Fruit fly (Drosophila melanogaster) whole organism, wandering third instar larva: ENCODE results near the gene Ccp84Aa.

ENCODE experiments used
- Abd-B ChIP-seq: fragments of >200 bp; optimal IDR thresholded peaks from 2 replicates; lab custom pipeline; 2017; ENCODE audit warnings: missing biosample characterization, missing genetic modification characterization
- CrebA ChIP-seq: fragments of 200-800 bp; sonication (Bioruptor generic); optimal IDR thresholded peaks from 2 replicates; lab custom pipeline; 2016; ENCODE audit warnings: missing biosample characterization, mild to moderate bottlenecking, missing genetic modification characterization, borderline replicate concordance
- Dfd ChIP-seq: fragments of >200 bp; optimal IDR thresholded peaks from 2 replicates; lab custom pipeline; 2017; ENCODE audit warnings: missing biosample characterization, missing genetic modification characterization
- Hr83 ChIP-seq: fragments of 200-300 bp; sonication (Bioruptor generic); optimal IDR thresholded peaks from 2 replicates; lab custom pipeline; 2016; ENCODE audit warnings: missing biosample characterization, mild to moderate bottlenecking, missing genetic modification characterization, moderate library complexity; ENCODE audit not compliant: poor library complexity, severe bottlenecking
- Jra ChIP-seq: sonication (Bioruptor generic); optimal IDR thresholded peaks from 2 replicates; lab custom pipeline; 2016; ENCODE audit warnings: missing biosample characterization, missing genetic modification characterization
- br ChIP-seq: fragments of 200-800 bp; sonication (Bioruptor generic); optimal IDR thresholded peaks from 2 replicates; lab custom pipeline; 2016; ENCODE audit warnings: missing biosample characterization, missing genetic modification characterization
- dsf ChIP-seq: sonication (Bioruptor generic); optimal IDR thresholded peaks from 2 replicates; lab custom pipeline; 2016; ENCODE audit warnings: missing biosample characterization, missing genetic modification characterization, borderline replicate concordance
- h ChIP-seq: fragments of 200-800 bp; sonication (Bioruptor generic); optimal IDR thresholded peaks from 3 replicates; lab custom pipeline; 2016; ENCODE audit warnings: missing biosample characterization, mild to moderate bottlenecking, missing genetic modification characterization
- jim ChIP-seq: fragments of 175-275, 200-325 bp; sonication (Bioruptor generic); optimal IDR thresholded peaks from 2 replicates; lab custom pipeline; 2016; ENCODE audit warnings: missing biosample characterization, mild to moderate bottlenecking, missing genetic modification characterization
- lola ChIP-seq: fragments of >200 bp; optimal IDR thresholded peaks from 2 replicates; lab custom pipeline; 2017; ENCODE audit warnings: missing biosample characterization, missing genetic modification characterization
- psq ChIP-seq: fragments of 200-800 bp; sonication (Bioruptor generic); optimal IDR thresholded peaks from 3 replicates; lab custom pipeline; 2017; ENCODE audit warnings: missing biosample characterization, mild to moderate bottlenecking, missing genetic modification characterization, moderate library complexity
- sv ChIP-seq: fragments of 200-800 bp; sonication (Bioruptor generic); optimal IDR thresholded peaks from 3 replicates; lab custom pipeline; 2016; ENCODE audit warnings: missing biosample characterization, missing genetic modification characterization
- usp ChIP-seq: fragments of >200 bp; optimal IDR thresholded peaks from 2 replicates; lab custom pipeline; 2017; ENCODE audit warnings: missing biosample characterization, missing genetic modification characterization

DNA sequence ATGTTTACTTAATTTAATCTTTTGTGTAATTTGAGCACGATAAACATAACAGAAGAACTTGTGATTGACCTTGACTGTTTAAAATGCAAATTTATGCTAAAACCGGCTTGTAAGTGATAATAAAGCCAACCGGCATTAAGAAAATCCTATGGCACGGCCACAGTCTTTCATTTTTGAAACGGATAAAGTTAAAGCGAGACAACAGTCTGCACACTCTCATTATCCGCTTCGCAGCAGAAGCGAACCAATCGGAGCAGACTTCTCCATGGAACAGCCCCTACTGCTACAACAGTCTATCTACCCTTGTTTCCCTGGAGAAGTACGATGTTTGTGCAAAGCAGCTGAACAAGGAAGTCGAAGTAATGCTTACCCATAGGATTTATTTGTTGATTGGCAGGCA, 20.7 kb upstream of the Ccp84Aa start:
- TF ChIP-seq h = no peak
- TF ChIP-seq dsf (GFP tag; lab: Kevin White, UChicago) = no peak
- TF ChIP-seq lola = no peak
- no peak for TF ChIP-seq psq (GFP tag; lab: Kevin White, UChicago)
- no peak for TF ChIP-seq Hr83
- no peak for TF ChIP-seq Dfd (GFP tag; lab: Kevin White, UChicago)
- TF ChIP-seq sv (GFP tag; lab: Kevin White, UChicago) = no peak
- no peak for TF ChIP-seq jim (GFP tag; lab: Kevin White, UChicago)
- no peak for TF ChIP-seq Jra (GFP tag; lab: Kevin White, UChicago)
- TF ChIP-seq Abd-B (GFP tag; lab: Kevin White, UChicago) = no peak
- no peak for TF ChIP-seq usp (GFP tag; lab: Kevin White, UChicago)
- no peak for TF ChIP-seq br (GFP tag; lab: Kevin White, UChicago)
- TF ChIP-seq CrebA (GFP tag; lab: Kevin White, UChicago) = no peak
